Fruit fly (Drosophila melanogaster) whole organism, wandering third instar larva: ENCODE measurements around the gene halo.

Source experiments
- Abd-B ChIP-seq: fragments of >200 bp; optimal IDR thresholded peaks from 2 replicates; lab custom pipeline; 2017; ENCODE audit warnings: missing biosample characterization, missing genetic modification characterization
- CG32264 ChIP-seq: fragments of 200-800 bp; sonication (Bioruptor generic); optimal IDR thresholded peaks from 2 replicates; lab custom pipeline; 2016; ENCODE audit warnings: missing biosample characterization, missing genetic modification characterization
- CG9705 ChIP-seq: fragments of 200-800 bp; sonication (Bioruptor generic); optimal IDR thresholded peaks from 2 replicates; lab custom pipeline; 2018; ENCODE audit warnings: missing biosample characterization, mild to moderate bottlenecking, missing genetic modification characterization
- CrebA ChIP-seq: fragments of 200-800 bp; sonication (Bioruptor generic); optimal IDR thresholded peaks from 2 replicates; lab custom pipeline; 2016; ENCODE audit warnings: missing biosample characterization, mild to moderate bottlenecking, missing genetic modification characterization, borderline replicate concordance
- Dfd ChIP-seq: fragments of >200 bp; optimal IDR thresholded peaks from 2 replicates; lab custom pipeline; 2017; ENCODE audit warnings: missing biosample characterization, missing genetic modification characterization
- Dif ChIP-seq: fragments of 200-275, 200-300 bp; sonication (Bioruptor generic); optimal IDR thresholded peaks from 2 replicates; lab custom pipeline; 2018; ENCODE audit warnings: missing biosample characterization, missing genetic modification characterization; ENCODE audit not compliant: partially characterized antibody
- GATAd ChIP-seq: sonication (Bioruptor generic); optimal IDR thresholded peaks from 2 replicates; lab custom pipeline; 2016; ENCODE audit warnings: missing biosample characterization, missing genetic modification characterization
- HLH106 ChIP-seq: fragments of 200-800 bp; optimal IDR thresholded peaks from 3 replicates; lab custom pipeline; 2019; ENCODE audit warnings: missing biosample characterization, mild to moderate bottlenecking, missing genetic modification characterization, moderate library complexity
- Hnf4 ChIP-seq: fragments of 200-800 bp; sonication (Bioruptor generic); optimal IDR thresholded peaks from 2 replicates; lab custom pipeline; 2016; ENCODE audit warnings: missing biosample characterization, mild to moderate bottlenecking, missing genetic modification characterization
- Hr78 ChIP-seq: fragments of >200 bp; optimal IDR thresholded peaks from 2 replicates; lab custom pipeline; 2017; ENCODE audit warnings: missing biosample characterization, missing genetic modification characterization
- Hr83 ChIP-seq: fragments of 200-300 bp; sonication (Bioruptor generic); optimal IDR thresholded peaks from 2 replicates; lab custom pipeline; 2016; ENCODE audit warnings: missing biosample characterization, mild to moderate bottlenecking, missing genetic modification characterization, moderate library complexity; ENCODE audit not compliant: poor library complexity, severe bottlenecking
- Jra ChIP-seq: sonication (Bioruptor generic); optimal IDR thresholded peaks from 2 replicates; lab custom pipeline; 2016; ENCODE audit warnings: missing biosample characterization, missing genetic modification characterization
- Mio ChIP-seq: sonication (Bioruptor generic); optimal IDR thresholded peaks from 2 replicates; lab custom pipeline; 2016; ENCODE audit warnings: missing biosample characterization, missing genetic modification characterization
- Myc ChIP-seq: fragments of >200 bp; optimal IDR thresholded peaks from 2 replicates; lab custom pipeline; 2017
- N ChIP-seq: fragments of >200 bp; optimal IDR thresholded peaks from 2 replicates; lab custom pipeline; 2018; ENCODE audit warnings: missing biosample characterization, missing external identifiers, missing genetic modification characterization
- OdsH ChIP-seq: fragments of 200-800 bp; sonication (Bioruptor generic); optimal IDR thresholded peaks from 2 replicates; lab custom pipeline; 2016; ENCODE audit warnings: missing biosample characterization, mild to moderate bottlenecking, missing genetic modification characterization
- Sp1 ChIP-seq: fragments of 200-800 bp; sonication (Bioruptor generic); optimal IDR thresholded peaks from 3 replicates; lab custom pipeline; 2019; ENCODE audit warnings: missing biosample characterization, mild to moderate bottlenecking, missing genetic modification characterization, moderate library complexity
- Vsx2 ChIP-seq: fragments of 200-300, 225-300 bp; sonication (Bioruptor generic); optimal IDR thresholded peaks from 2 replicates; lab custom pipeline; 2018; ENCODE audit warnings: missing biosample characterization, missing genetic modification characterization; ENCODE audit not compliant: partially characterized antibody
- br ChIP-seq: fragments of 200-800 bp; sonication (Bioruptor generic); optimal IDR thresholded peaks from 2 replicates; lab custom pipeline; 2016; ENCODE audit warnings: missing biosample characterization, missing genetic modification characterization
- brk ChIP-seq: fragments of 200-800 bp; sonication (Bioruptor generic); optimal IDR thresholded peaks from 2 replicates; lab custom pipeline; 2016; ENCODE audit warnings: missing biosample characterization, mild to moderate bottlenecking, missing genetic modification characterization
- dl ChIP-seq, 2 experiments: fragments of 175-275, 200-275 bp in 1 of 2; fragments of 200-275 bp in 1 of 2; sonication (Bioruptor generic); optimal IDR thresholded peaks; lab custom pipeline; 2018; ENCODE audit warnings: mild to moderate bottlenecking in 2 of 2, missing biosample characterization in 2 of 2, missing genetic modification characterization in 2 of 2, moderate library complexity in 2 of 2; ENCODE audit not compliant: partially characterized antibody in 2 of 2, insufficient read depth in 1 of 2
- dmrt93B ChIP-seq: fragments of 200-800 bp; sonication (Bioruptor generic); optimal IDR thresholded peaks from 2 replicates; lab custom pipeline; 2018; ENCODE audit warnings: missing biosample characterization, mild to moderate bottlenecking, missing genetic modification characterization
- dsf ChIP-seq: sonication (Bioruptor generic); optimal IDR thresholded peaks from 2 replicates; lab custom pipeline; 2016; ENCODE audit warnings: missing biosample characterization, missing genetic modification characterization, borderline replicate concordance
- ey ChIP-seq: fragments of 200-800 bp; sonication (Bioruptor generic); optimal IDR thresholded peaks from 2 replicates; lab custom pipeline; 2016; ENCODE audit warnings: missing biosample characterization, missing genetic modification characterization
- foxo ChIP-seq, 2 experiments: fragments of 200-800 bp; sonication (Bioruptor generic); optimal IDR thresholded peaks; 2 replicates in 1 of 2; 3 replicates in 1 of 2; lab custom pipeline; 2016 to 2017; ENCODE audit warnings: missing biosample characterization in 2 of 2, missing genetic modification characterization in 2 of 2
- fru ChIP-seq: fragments of 200-800 bp; sonication (Bioruptor generic); optimal IDR thresholded peaks from 3 replicates; lab custom pipeline; 2016; ENCODE audit warnings: missing biosample characterization, mild to moderate bottlenecking, missing genetic modification characterization
- h ChIP-seq: fragments of 200-800 bp; sonication (Bioruptor generic); optimal IDR thresholded peaks from 3 replicates; lab custom pipeline; 2016; ENCODE audit warnings: missing biosample characterization, mild to moderate bottlenecking, missing genetic modification characterization
- jim ChIP-seq: fragments of 175-275, 200-325 bp; sonication (Bioruptor generic); optimal IDR thresholded peaks from 2 replicates; lab custom pipeline; 2016; ENCODE audit warnings: missing biosample characterization, mild to moderate bottlenecking, missing genetic modification characterization
- lola ChIP-seq: fragments of >200 bp; optimal IDR thresholded peaks from 2 replicates; lab custom pipeline; 2017; ENCODE audit warnings: missing biosample characterization, missing genetic modification characterization
- pan ChIP-seq: fragments of >200 bp; optimal IDR thresholded peaks from 2 replicates; lab custom pipeline; 2017
- psq ChIP-seq: fragments of 200-800 bp; sonication (Bioruptor generic); optimal IDR thresholded peaks from 3 replicates; lab custom pipeline; 2017; ENCODE audit warnings: missing biosample characterization, mild to moderate bottlenecking, missing genetic modification characterization, moderate library complexity
- rgr ChIP-seq: fragments of 200-800 bp; sonication (Bioruptor generic); optimal IDR thresholded peaks from 3 replicates; lab custom pipeline; 2016; ENCODE audit warnings: missing biosample characterization, mild to moderate bottlenecking, missing genetic modification characterization
- sage ChIP-seq: fragments of 200-800 bp; sonication (Bioruptor generic); optimal IDR thresholded peaks from 2 replicates; lab custom pipeline; 2016; ENCODE audit warnings: missing biosample characterization, mild to moderate bottlenecking, missing genetic modification characterization
- sv ChIP-seq: fragments of 200-800 bp; sonication (Bioruptor generic); optimal IDR thresholded peaks from 3 replicates; lab custom pipeline; 2016; ENCODE audit warnings: missing biosample characterization, missing genetic modification characterization
- tai ChIP-seq: sonication (Bioruptor generic); optimal IDR thresholded peaks from 2 replicates; lab custom pipeline; 2016; ENCODE audit warnings: missing biosample characterization, missing genetic modification characterization
- usp ChIP-seq: fragments of >200 bp; optimal IDR thresholded peaks from 2 replicates; lab custom pipeline; 2017; ENCODE audit warnings: missing biosample characterization, missing genetic modification characterization
- woc ChIP-seq: sonication (Bioruptor generic); optimal IDR thresholded peaks from 2 replicates; lab custom pipeline; 2016; ENCODE audit warnings: missing biosample characterization, mild to moderate bottlenecking, missing genetic modification characterization

The halo gene

dm6 chr2L:1478488-1478887 lies 39.5 kb downstream of the halo start:
- TF ChIP-seq ey (no peak), Dfd (GFP tag; lab: Kevin White, UChicago) (no peak), psq (GFP tag; lab: Kevin White, UChicago) (no peak), jim (no peak), tai (GFP tag; lab: Kevin White, UChicago) (no peak), pan (no peak), Mio (no peak), Hr78 (no peak), br (GFP tag; lab: Kevin White, UChicago) (no peak), sv (GFP tag; lab: Kevin White, UChicago) (no peak), dsf (GFP tag; lab: Kevin White, UChicago) (no peak), dmrt93B (no peak), Abd-B (GFP tag; lab: Kevin White, UChicago) (no peak), Vsx2 (GFP tag; lab: Kevin White, UChicago) (no peak), N (GFP tag; lab: Kevin White, UChicago) (no peak), foxo (GFP tag; optimal IDR thresholded peaks at IDR 0.05; lab: Kevin White, UChicago) (no peak)

dm6 chr2L:1476872-1477503 lies 41.0 kb downstream of the halo start:
- TF ChIP-seq Jra (GFP tag; lab: Kevin White, UChicago) (no peak), br (GFP tag; lab: Kevin White, UChicago) (peak; percentile 22), Dfd (GFP tag; lab: Kevin White, UChicago) (no peak), foxo (GFP tag; optimal IDR thresholded peaks at IDR 0.05; lab: Kevin White, UChicago) (peak in 1 of 2 experiments; percentile 0), Mio (no peak), fru (peak; percentile 36), Dif (no peak), Myc (lab: Kevin White, UChicago) (no peak), usp (no peak), psq (GFP tag; lab: Kevin White, UChicago) (no peak), OdsH (GFP tag; lab: Kevin White, UChicago) (no peak), pan (no peak), dmrt93B (no peak), tai (GFP tag; lab: Kevin White, UChicago) (no peak), Hr83 (GFP tag; lab: Kevin White, UChicago) (no peak), HLH106 (no peak)

dm6 chr2L:1473427-1473826 lies 44.5 kb downstream of the halo start:
- TF ChIP-seq dmrt93B (peak; percentile 21), psq (GFP tag; lab: Kevin White, UChicago) (peak; percentile 60), fru (peak; percentile 78), HLH106 (peak; percentile 63), foxo (GFP tag; optimal IDR thresholded peaks at IDR 0.05; lab: Kevin White, UChicago) (peak in 1 of 2 experiments; percentile 72), Sp1 (GFP tag; lab: Kevin White, UChicago) (peak; percentile 58), Hr83 (GFP tag; lab: Kevin White, UChicago) (no peak), CrebA (GFP tag; lab: Kevin White, UChicago) (no peak), tai (GFP tag; lab: Kevin White, UChicago) (peak; percentile 46), sv (GFP tag; lab: Kevin White, UChicago) (no peak), ey (peak; percentile 69), Mio (no peak), Jra (GFP tag; lab: Kevin White, UChicago) (peak; percentile 44), CG9705 (GFP tag; lab: Kevin White, UChicago) (no peak), br (GFP tag; lab: Kevin White, UChicago) (peak; percentile 58), Hnf4 (GFP tag; lab: Kevin White, UChicago) (peak; percentile 69), brk (GFP tag; lab: Kevin White, UChicago) (peak; percentile 23), rgr (GFP tag; lab: Kevin White, UChicago) (peak; percentile 68), woc (peak; percentile 72), h (peak; percentile 76), OdsH (GFP tag; lab: Kevin White, UChicago) (peak; percentile 72)

dm6 chr2L:1470772-1471171 lies 47.2 kb downstream of the halo start:
- TF ChIP-seq woc (peak; percentile 16), pan (no peak), Myc (lab: Kevin White, UChicago) (no peak), Hr78 (no peak), jim (no peak), psq (GFP tag; lab: Kevin White, UChicago) (peak; percentile 29), Jra (GFP tag; lab: Kevin White, UChicago) (no peak), dmrt93B (peak; percentile 46), sage (GFP tag; lab: Kevin White, UChicago) (peak; percentile 25), CrebA (GFP tag; lab: Kevin White, UChicago) (no peak), Hr83 (GFP tag; lab: Kevin White, UChicago) (no peak), N (GFP tag; lab: Kevin White, UChicago) (no peak), lola (GFP tag; lab: Kevin White, UChicago) (no peak), Hnf4 (GFP tag; lab: Kevin White, UChicago) (peak; percentile 52), OdsH (GFP tag; lab: Kevin White, UChicago) (peak; percentile 58), h (peak; percentile 71), CG32264 (GFP tag; lab: Kevin White, UChicago) (peak; percentile 17), brk (GFP tag; lab: Kevin White, UChicago) (no peak), ey (peak; percentile 71), tai (GFP tag; lab: Kevin White, UChicago) (no peak), Dif (no peak), Mio (no peak), br (GFP tag; lab: Kevin White, UChicago) (peak; percentile 66), rgr (GFP tag; lab: Kevin White, UChicago) (peak; percentile 58), dl (GFP tag; optimal IDR thresholded peaks at IDR 0.05; lab: Kevin White, UChicago; ENCODE audit: insufficient read depth in 1 of 2, partially characterized antibody in 2 of 2) (no peak), Dfd (GFP tag; lab: Kevin White, UChicago) (no peak), Sp1 (GFP tag; lab: Kevin White, UChicago) (peak; percentile 49), HLH106 (peak; percentile 55), foxo (GFP tag; optimal IDR thresholded peaks at IDR 0.05; lab: Kevin White, UChicago) (peak in 1 of 2 experiments; percentile 72), GATAd (GFP tag; lab: Kevin White, UChicago) (no peak)
